Worm (Caenorhabditis elegans): ENCODE data around the gene C01G12.16.

Gene C01G12.16

ce11 chrIII:4150919-4151318 is 10.1 kb upstream of the C01G12.16 start (continued):
- TF ChIP-seq blmp-1 (tag; optimal IDR thresholded peaks at IDR 0.05) (peak; percentile 45), nhr-90 (tag; optimal IDR thresholded peaks at IDR 0.05; ENCODE audit: poor library complexity) (peak; percentile 58), lin-15B (tag; optimal IDR thresholded peaks at IDR 0.05) (peak; percentile 42), nhr-47 (tag; optimal IDR thresholded peaks at IDR 0.05) (peak; percentile 78), mdl-1 (tag; optimal IDR thresholded peaks at IDR 0.05) (peak in 1 of 2 experiments; percentile 67), lin-35 (GFP tag; optimal IDR thresholded peaks at IDR 0.05) (peak; percentile 99), ama-1 (optimal IDR thresholded peaks at IDR 0.05) (peak; percentile 24), jun-1 (tag; optimal IDR thresholded peaks at IDR 0.05) (peak; percentile 17), alr-1 (tag; optimal IDR thresholded peaks at IDR 0.05; ENCODE audit: borderline replicate concordance) (no peak), snpc-4 (tag; optimal IDR thresholded peaks at IDR 0.05) (peak; percentile 29), rnt-1 (tag; optimal IDR thresholded peaks at IDR 0.05) (peak; percentile 76), tbx-2 (tag; optimal IDR thresholded peaks at IDR 0.05) (peak; percentile 69), nhr-85 (tag) (peak; percentile 51), dpl-1 (GFP tag; optimal IDR thresholded peaks at IDR 0.05) (peak; percentile 97 to 99 (median 98)), hpl-2 (GFP tag; optimal IDR thresholded peaks at IDR 0.05) (no peak)

DNA sequence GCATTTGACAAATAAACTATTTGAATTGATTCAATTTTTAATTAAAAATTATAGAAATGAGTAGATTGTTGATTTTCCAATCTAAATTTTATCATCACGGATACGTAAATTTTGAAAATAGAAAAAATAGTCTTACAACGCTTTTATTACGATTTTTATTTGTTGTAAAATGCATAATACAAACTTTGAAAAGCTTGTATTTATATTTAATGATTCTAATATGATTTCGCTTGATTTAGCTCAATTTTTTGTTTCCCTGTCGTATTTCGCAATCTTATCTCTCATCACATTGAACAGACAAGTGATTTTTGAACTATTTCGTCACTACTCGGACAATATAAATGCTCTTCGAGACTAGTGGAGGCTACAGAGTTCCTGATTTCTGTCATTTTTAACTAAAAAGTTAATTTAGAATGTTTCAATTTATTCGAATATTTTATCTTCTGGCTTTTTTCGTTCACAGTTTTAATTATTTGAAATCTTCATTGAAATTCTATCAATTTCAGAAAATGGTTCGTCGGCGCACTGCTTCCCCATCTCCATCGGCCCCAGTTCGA is 9.4 kb upstream of the C01G12.16 start, which contains the start of the genes wht-3 and har-1:
TSS of gene wht-3 (minus strand) at position 51 of the 557 bp plus-strand sequence.
TSS of gene har-1 (plus strand) at position 507 of the 557 bp plus-strand sequence.
- peak in 1 of 2 experiments; percentile 3 for TF ChIP-seq efl-1 (optimal IDR thresholded peaks at IDR 0.05)
- TF ChIP-seq efl-1 (GFP tag; optimal IDR thresholded peaks at IDR 0.05 in 1 of 2), result no peak
- no peak for TF ChIP-seq hlh-4 (tag; optimal IDR thresholded peaks at IDR 0.05)
- TF ChIP-seq nhr-71 (tag; optimal IDR thresholded peaks at IDR 0.05), result peak; percentile 18
- no peak for TF ChIP-seq lsy-2 (tag; optimal IDR thresholded peaks at IDR 0.05)
- no peak for TF ChIP-seq ceh-90 (tag; optimal IDR thresholded peaks at IDR 0.05)
- TF ChIP-seq ceh-88 (GFP tag; IDR thresholded peaks at IDR 0.05), result peak; percentile 28; the same call in 1 of the 2 replicates
- peak; percentile 37 for TF ChIP-seq nhr-85 (tag)
- TF ChIP-seq zip-4 (GFP tag; optimal IDR thresholded peaks at IDR 0.05), result peak; percentile 26
- TF ChIP-seq skn-1 (tag; optimal IDR thresholded peaks at IDR 0.05), result peak; percentile 57
- peak; percentile 39 for TF ChIP-seq mep-1 (tag; optimal IDR thresholded peaks at IDR 0.05)

DNA sequence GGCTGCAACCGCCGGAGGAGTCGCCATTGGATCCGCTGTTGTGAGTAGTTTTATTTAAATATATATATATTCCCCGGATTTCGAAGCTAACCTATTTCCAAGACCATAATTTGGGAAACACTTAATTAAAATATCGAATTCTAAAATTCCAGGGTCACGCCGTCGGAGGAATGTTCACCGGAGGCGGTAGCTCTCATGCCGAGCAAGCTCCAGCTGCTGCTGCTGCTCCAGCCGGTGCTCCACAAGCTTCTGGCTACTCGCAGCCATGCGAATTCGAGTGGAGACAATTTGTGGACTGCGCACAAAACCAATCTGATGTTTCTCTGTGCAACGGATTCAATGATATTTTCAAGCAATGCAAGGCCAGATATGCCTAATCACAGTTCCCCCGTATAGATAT is 8.7 kb upstream of the C01G12.16 start:
- no peak for TF ChIP-seq ets-5 (GFP tag; IDR thresholded peaks at IDR 0.05)
- no peak for TF ChIP-seq C16A3.4 (tag; optimal IDR thresholded peaks at IDR 0.05)
- no peak for TF ChIP-seq rnt-1 (tag; optimal IDR thresholded peaks at IDR 0.05)
- TF ChIP-seq vab-15 (tag; optimal IDR thresholded peaks at IDR 0.05), result no peak
- TF ChIP-seq nhr-19 (GFP tag; conservative IDR thresholded peaks at IDR 0.05), result no peak
- no peak for TF ChIP-seq pax-3 (tag; optimal IDR thresholded peaks at IDR 0.05)
- TF ChIP-seq C04F5.9 (tag; optimal IDR thresholded peaks at IDR 0.05), result no peak
- no peak for TF ChIP-seq unc-98 (GFP tag; IDR thresholded peaks at IDR 0.05)
- no peak for TF ChIP-seq egl-13 (tag; optimal IDR thresholded peaks at IDR 0.05)
- no peak for TF ChIP-seq nhr-11 (tag; optimal IDR thresholded peaks at IDR 0.05)
- no peak for TF ChIP-seq elt-2 (tag; optimal IDR thresholded peaks at IDR 0.05)
- TF ChIP-seq blmp-1 (tag; optimal IDR thresholded peaks at IDR 0.05), result no peak

ce11 chrIII:4152828-4153227 is 8.2 kb upstream of the C01G12.16 start:
- TF ChIP-seq efl-1 (optimal IDR thresholded peaks at IDR 0.05) (no peak), efl-1 (GFP tag; optimal IDR thresholded peaks at IDR 0.05 in 1 of 2) (peak in 1 of 2 experiments; percentile 62), mef-2 (tag; optimal IDR thresholded peaks at IDR 0.05) (no peak), lir-3 (tag; optimal IDR thresholded peaks at IDR 0.05; ENCODE audit: poor library complexity) (no peak), nhr-19 (GFP tag; conservative IDR thresholded peaks at IDR 0.05) (no peak), ama-1 (optimal IDR thresholded peaks at IDR 0.05) (peak; percentile 4), lsy-2 (tag; optimal IDR thresholded peaks at IDR 0.05) (no peak)

All from whole organism, L1 larva.